Fruit fly (Drosophila melanogaster): Measurements from ENCODE around the gene CG2150.
A peak's percentile ranks its signal among the peaks of the same experiment; 100 is the strongest.

Gene CG2150

DNA sequence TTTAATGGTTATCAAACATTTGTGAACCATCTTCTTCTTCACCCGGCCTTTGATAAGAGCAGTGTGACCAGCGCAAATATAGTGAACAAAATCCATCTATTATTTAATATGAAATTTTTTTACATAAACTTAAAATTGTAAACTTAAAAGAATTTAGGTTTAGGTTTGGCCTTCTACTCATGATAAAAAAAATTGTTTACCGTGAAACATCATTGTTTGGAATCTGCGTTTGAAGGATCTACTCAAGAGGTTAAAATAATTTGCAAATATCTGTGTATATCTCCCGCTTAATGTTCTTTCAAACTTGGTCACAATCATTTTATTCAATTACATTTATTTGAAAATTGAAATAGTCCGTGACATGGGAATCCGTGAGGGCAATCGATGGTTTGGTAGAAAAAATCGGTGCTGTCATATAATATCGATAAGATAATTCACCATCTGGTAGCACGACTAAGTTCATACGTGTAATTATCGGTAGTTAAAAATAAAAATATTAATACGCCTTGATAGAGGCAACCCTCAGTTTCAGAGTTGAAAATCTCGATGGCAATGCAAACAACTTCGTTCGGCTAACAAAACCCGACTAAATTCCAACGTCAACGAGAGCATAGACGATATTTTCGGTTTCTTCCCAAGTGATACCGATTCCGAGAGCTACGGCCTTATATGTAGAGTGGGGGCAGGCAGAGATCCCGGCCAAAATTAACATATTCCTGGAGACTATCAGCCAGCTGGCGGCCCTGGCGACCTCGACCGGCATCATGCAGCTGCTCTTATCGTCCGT lies 7.4 kb upstream of the CG2150 start, which contains the start of the genes betaGlu and sip3 (continued):
- TF ChIP-seq CG8478 (optimal IDR thresholded peaks at IDR 0.05) = no peak
- no peak for TF ChIP-seq CG7271 (tag; optimal IDR thresholded peaks at IDR 0.05)
- peak; percentile 23 for TF ChIP-seq CG12299 (tag; optimal IDR thresholded peaks at IDR 0.05)
- no peak for TF ChIP-seq NC2β (GFP tag; optimal IDR thresholded peaks at IDR 0.05)
- no peak for TF ChIP-seq Sry-β (GFP tag; optimal IDR thresholded peaks at IDR 0.05)
- TF ChIP-seq ab (GFP tag; optimal IDR thresholded peaks at IDR 0.05) = no peak
- no peak for TF ChIP-seq CG15269 (tag; optimal IDR thresholded peaks at IDR 0.05)
- no peak for TF ChIP-seq CG14050 (GFP tag; IDR thresholded peaks at IDR 0.05)
- no peak for TF ChIP-seq CG32772 (GFP tag; IDR thresholded peaks at IDR 0.05)
- TF ChIP-seq ATbp (GFP tag; optimal IDR thresholded peaks at IDR 0.05) = no peak
- peak; percentile 94 for TF ChIP-seq inv (GFP tag; IDR thresholded peaks at IDR 0.05; ENCODE audit: partially characterized antibody)
- TF ChIP-seq jumu (GFP tag; optimal IDR thresholded peaks at IDR 0.05) = no peak
- no peak for TF ChIP-seq gsb-n (tag; optimal IDR thresholded peaks at IDR 0.05)
- no peak for TF ChIP-seq Gsc (GFP tag; IDR thresholded peaks at IDR 0.05)
- peak; percentile 75 for TF ChIP-seq CG12659 (GFP tag; optimal IDR thresholded peaks at IDR 0.05)
- peak; percentile 40 for TF ChIP-seq Nf-YC (tag; optimal IDR thresholded peaks at IDR 0.05)
- no peak for TF ChIP-seq aop (GFP tag; IDR thresholded peaks at IDR 0.05)
- no peak for TF ChIP-seq B-H2 (GFP tag; optimal IDR thresholded peaks at IDR 0.05)
- TF ChIP-seq Tbp (GFP tag; optimal IDR thresholded peaks at IDR 0.05) = no peak
- peak; percentile 28 for TF ChIP-seq CG4617 (GFP tag; optimal IDR thresholded peaks at IDR 0.05; ENCODE audit: borderline replicate concordance)
- TF ChIP-seq CG6254 (GFP tag; optimal IDR thresholded peaks at IDR 0.05) = no peak
- TF ChIP-seq tx (GFP tag; optimal IDR thresholded peaks at IDR 0.05) = no peak
- TF ChIP-seq CG30020 (tag; optimal IDR thresholded peaks at IDR 0.05) = peak; percentile 47
- TF ChIP-seq CG7745 (tag; optimal IDR thresholded peaks at IDR 0.05) = no peak
- TF ChIP-seq pros (GFP tag; optimal IDR thresholded peaks at IDR 0.05) = no peak
- TF ChIP-seq CG10321 (GFP tag; IDR thresholded peaks at IDR 0.05) = no peak
- TF ChIP-seq Usf (GFP tag; optimal IDR thresholded peaks at IDR 0.05) = no peak
- no peak for TF ChIP-seq Elba2 (GFP tag; optimal IDR thresholded peaks at IDR 0.05)
- TF ChIP-seq CG4820 (GFP tag; optimal IDR thresholded peaks at IDR 0.05) = no peak
- no peak for TF ChIP-seq CG11085 (GFP tag; IDR thresholded peaks at IDR 0.05)
- TF ChIP-seq CG10654 (GFP tag; optimal IDR thresholded peaks at IDR 0.05) = no peak
- TF ChIP-seq Dref (GFP tag; IDR thresholded peaks at IDR 0.05) = peak; percentile 91
- no peak for TF ChIP-seq CG7372 (GFP tag; IDR thresholded peaks at IDR 0.05)
- no peak for TF ChIP-seq ind (GFP tag; optimal IDR thresholded peaks at IDR 0.05)
- TF ChIP-seq Kr (GFP tag; optimal IDR thresholded peaks at IDR 0.05) = no peak
- TF ChIP-seq CG34422 (GFP tag; IDR thresholded peaks at IDR 0.05) = no peak
- TF ChIP-seq chinmo (GFP tag; IDR thresholded peaks at IDR 0.05; ENCODE audit: partially characterized antibody) = peak; percentile 65; the same call in 1 of the 4 replicates
- no peak for TF ChIP-seq Oaz (GFP tag; IDR thresholded peaks at IDR 0.05)
- TF ChIP-seq Mes4 (GFP tag; optimal IDR thresholded peaks at IDR 0.05) = no peak
- peak; percentile 22; the same call in 1 of the 2 replicates for TF ChIP-seq CG31441 (GFP tag; IDR thresholded peaks at IDR 0.05)
- TF ChIP-seq Drgx (GFP tag; IDR thresholded peaks at IDR 0.05) = no peak
- no peak for TF ChIP-seq H2.0 (GFP tag; IDR thresholded peaks at IDR 0.05)
- TF ChIP-seq lilli (GFP tag; optimal IDR thresholded peaks at IDR 0.05) = peak; percentile 61
- no peak for TF ChIP-seq B-H1 (GFP tag; IDR thresholded peaks at IDR 0.05)
- TF ChIP-seq CG6654 (GFP tag; optimal IDR thresholded peaks at IDR 0.05) = no peak
- no peak for TF ChIP-seq CG3407 (GFP tag; optimal IDR thresholded peaks at IDR 0.05)
- no peak for TF ChIP-seq luna (GFP tag; optimal IDR thresholded peaks at IDR 0.05)
- TF ChIP-seq CG10543 (GFP tag; optimal IDR thresholded peaks at IDR 0.05) = no peak
- TF ChIP-seq CG4730 (GFP tag; IDR thresholded peaks at IDR 0.05) = no peak
- TF ChIP-seq trem (tag; optimal IDR thresholded peaks at IDR 0.05) = peak; percentile 74
- TF ChIP-seq repo (GFP tag; optimal IDR thresholded peaks at IDR 0.05) = no peak

Data from whole organism, embryonic.